Fruit fly (Drosophila melanogaster) whole organism, embryonic: ENCODE data around the gene fbl.

Experiments used
- BEAF-32 ChIP-seq: fragments of 200-800 bp; sonication (Bioruptor generic); optimal IDR thresholded peaks from 3 replicates; lab custom pipeline; 2017; ENCODE audit warnings: missing biosample characterization, missing genetic modification characterization, mild to moderate bottlenecking, moderate library complexity, missing genetic modification reagents
- CG10209 ChIP-seq: fragments of 200-800 bp; sonication (Bioruptor generic); optimal IDR thresholded peaks from 3 replicates; lab custom pipeline; 2017; ENCODE audit warnings: missing biosample characterization, mild to moderate bottlenecking, missing genetic modification characterization, missing genetic modification reagents
- CG12219 ChIP-seq: fragments of 200-800 bp; sonication (Bioruptor generic); optimal IDR thresholded peaks from 3 replicates; lab custom pipeline; 2018; ENCODE audit warnings: missing biosample characterization, mild to moderate bottlenecking, missing genetic modification characterization
- CG13287 ChIP-seq: fragments of 200-800 bp; sonication (Bioruptor generic); IDR thresholded peaks from 2 replicates; pipeline ENCODE4 v1.3.6; 2022; ENCODE audit warnings: missing biosample characterization, missing genetic modification characterization; ENCODE audit not compliant: partially characterized antibody
- CG14667 ChIP-seq: fragments of 200-800 bp; sonication (Bioruptor generic); IDR thresholded peaks from 2 replicates; pipeline ENCODE4 v1.3.6; 2022; ENCODE audit warnings: missing biosample characterization, missing genetic modification characterization
- CG16779 ChIP-seq: fragments of 200-800 bp; sonication (Bioruptor generic); IDR thresholded peaks from 2 replicates; pipeline ENCODE4 v1.3.6; 2022; ENCODE audit warnings: missing biosample characterization, missing genetic modification characterization
- CG18599 ChIP-seq: fragments of 200-800 bp; sonication (Bioruptor generic); optimal IDR thresholded peaks from 3 replicates; lab custom pipeline; 2017; ENCODE audit warnings: missing biosample characterization, missing genetic modification characterization, mild to moderate bottlenecking, moderate library complexity, missing genetic modification reagents
- CG18619 ChIP-seq: fragments of 200-800 bp; sonication (Bioruptor generic); optimal IDR thresholded peaks from 3 replicates; lab custom pipeline; 2017; ENCODE audit warnings: missing biosample characterization, mild to moderate bottlenecking, missing genetic modification characterization
- CG30403 ChIP-seq: fragments of 200-800 bp; sonication (Bioruptor generic); optimal IDR thresholded peaks from 3 replicates; lab custom pipeline; 2016; ENCODE audit warnings: missing biosample characterization, missing genetic modification characterization
- CG34224 ChIP-seq: fragments of 200-800 bp; sonication (Bioruptor generic); IDR thresholded peaks from 3 replicates; pipeline ENCODE4 v1.3.6; 2022; ENCODE audit warnings: missing biosample characterization, missing genetic modification characterization; ENCODE audit not compliant: partially characterized antibody
- CG9797 ChIP-seq: fragments of 200-800 bp; sonication (Bioruptor generic); optimal IDR thresholded peaks from 3 replicates; lab custom pipeline; 2018; ENCODE audit warnings: missing biosample characterization, mild to moderate bottlenecking, missing genetic modification characterization
- CG9876 ChIP-seq: fragments of 200-800 bp; sonication (Bioruptor generic); optimal IDR thresholded peaks from 2 replicates; lab custom pipeline; 2016; ENCODE audit warnings: missing biosample characterization, missing genetic modification characterization
- CkIIα-i1 ChIP-seq: fragments of 200-800 bp; sonication (Bioruptor generic); IDR thresholded peaks from 2 replicates; pipeline ENCODE4 v1.3.6; 2022; ENCODE audit warnings: missing biosample characterization, missing genetic modification characterization
- Dll ChIP-seq: fragments of 200-800 bp; sonication (Bioruptor generic); IDR thresholded peaks from 4 replicates; pipeline ENCODE4 v1.3.6; 2022; ENCODE audit warnings: missing biosample characterization, missing genetic modification characterization; ENCODE audit not compliant: partially characterized antibody
- Doc3 ChIP-seq: fragments of 200-800 bp; sonication (Bioruptor generic); IDR thresholded peaks from 3 replicates; pipeline ENCODE4 v1.3.6; 2022; ENCODE audit warnings: missing biosample characterization, missing genetic modification characterization; ENCODE audit not compliant: partially characterized antibody
- Dp ChIP-seq: fragments of 200-800 bp; sonication (Bioruptor generic); optimal IDR thresholded peaks from 2 replicates; lab custom pipeline; 2018; ENCODE audit warnings: missing biosample characterization, mild to moderate bottlenecking, missing genetic modification characterization, moderate library complexity
- E2f2 ChIP-seq: fragments of 200-800 bp; sonication (Bioruptor generic); IDR thresholded peaks from 2 replicates; pipeline ENCODE4 v1.3.6; 2022; ENCODE audit warnings: missing biosample characterization, missing genetic modification characterization
- Gsc ChIP-seq: fragments of 200-800 bp; sonication (Bioruptor generic); IDR thresholded peaks from 2 replicates; pipeline ENCODE4 v1.3.6; 2022; ENCODE audit warnings: missing biosample characterization, missing genetic modification characterization
- Lim3 ChIP-seq: fragments of 200-800 bp; sonication (Bioruptor generic); IDR thresholded peaks from 2 replicates; pipeline ENCODE4 v1.3.6; 2022; ENCODE audit warnings: missing biosample characterization, missing genetic modification characterization
- MBD-R2 ChIP-seq: fragments of 200-800 bp; sonication (Bioruptor generic); IDR thresholded peaks from 2 replicates; pipeline ENCODE4 v1.3.6; 2022; ENCODE audit warnings: missing biosample characterization, missing genetic modification characterization
- Mad ChIP-seq: fragments of 200-800 bp; sonication (Bioruptor generic); optimal IDR thresholded peaks from 2 replicates; lab custom pipeline; 2016; ENCODE audit warnings: missing biosample characterization, missing genetic modification characterization
- Med ChIP-seq: fragments of 200-800 bp; sonication (Bioruptor generic); peaks from one replicate; lab custom pipeline; 2016; ENCODE audit warnings: missing biosample characterization, missing genetic modification characterization, mild to moderate bottlenecking, inconsistent platforms, moderate library complexity
- Mes4 ChIP-seq: fragments of 200-800 bp; sonication (Bioruptor generic); optimal IDR thresholded peaks from 2 replicates; lab custom pipeline; 2016; ENCODE audit warnings: missing biosample characterization, missing genetic modification characterization
- Myb ChIP-seq: fragments of 200-800 bp; sonication (Bioruptor generic); optimal IDR thresholded peaks from 2 replicates; lab custom pipeline; 2016; ENCODE audit warnings: missing biosample characterization, missing genetic modification characterization
- NC2β ChIP-seq: fragments of 200-800 bp; sonication (Bioruptor generic); optimal IDR thresholded peaks from 2 replicates; lab custom pipeline; 2016; ENCODE audit warnings: missing biosample characterization, missing genetic modification characterization
- Oaz ChIP-seq: fragments of 200-800 bp; sonication (Bioruptor generic); IDR thresholded peaks from 2 replicates; pipeline ENCODE4 v1.3.6; 2022; ENCODE audit warnings: missing biosample characterization, missing genetic modification characterization
- Optix ChIP-seq: fragments of 200-800 bp; sonication (Bioruptor generic); IDR thresholded peaks from 3 replicates; pipeline ENCODE4 v1.3.6; 2022; ENCODE audit warnings: missing biosample characterization, missing genetic modification characterization
- Poxn ChIP-seq: fragments of 200-800 bp; sonication (Bioruptor generic); IDR thresholded peaks from 2 replicates; pipeline ENCODE4 v1.3.6; 2022; ENCODE audit warnings: missing biosample characterization, missing genetic modification characterization
- Ptx1 ChIP-seq: fragments of 200-800 bp; sonication (Bioruptor generic); IDR thresholded peaks from 2 replicates; pipeline ENCODE4 v1.3.6; 2022; ENCODE audit warnings: missing biosample characterization, missing genetic modification characterization
- Scr ChIP-seq: fragments of 200-800 bp; sonication (Bioruptor generic); IDR thresholded peaks from 2 replicates; pipeline ENCODE4 v1.3.6; 2022; ENCODE audit warnings: missing biosample characterization, missing genetic modification characterization; ENCODE audit not compliant: partially characterized antibody
- Side ChIP-seq: fragments of 200-800 bp; sonication (Bioruptor generic); optimal IDR thresholded peaks from 2 replicates; lab custom pipeline; 2016; ENCODE audit warnings: missing biosample characterization, missing genetic modification characterization
- ac ChIP-seq: fragments of 200-800 bp; sonication (Bioruptor generic); optimal IDR thresholded peaks from 3 replicates; lab custom pipeline; 2017; ENCODE audit warnings: missing biosample characterization, mild to moderate bottlenecking, missing genetic modification characterization
- bbx ChIP-seq: fragments of 200-800 bp; sonication (Bioruptor generic); IDR thresholded peaks from 2 replicates; pipeline ENCODE4 v1.3.6; 2022; ENCODE audit warnings: missing biosample characterization, missing genetic modification characterization; ENCODE audit not compliant: partially characterized antibody
- cwo ChIP-seq: fragments of 200-800 bp; sonication (Bioruptor generic); optimal IDR thresholded peaks from 3 replicates; lab custom pipeline; 2017; ENCODE audit warnings: missing biosample characterization, missing genetic modification characterization, mild to moderate bottlenecking, moderate library complexity, missing genetic modification reagents
- dati ChIP-seq: fragments of 200-800 bp; sonication (Bioruptor generic); IDR thresholded peaks from 2 replicates; pipeline ENCODE4 v1.3.6; 2022; ENCODE audit warnings: missing biosample characterization, missing genetic modification characterization
- ewg ChIP-seq: fragments of 200-800 bp; sonication (Bioruptor generic); optimal IDR thresholded peaks from 3 replicates; lab custom pipeline; 2017; ENCODE audit warnings: mild to moderate bottlenecking, missing biosample characterization, missing genetic modification reagents, missing genetic modification characterization
- gcm ChIP-seq: fragments of 200-800 bp; sonication (Bioruptor generic); optimal IDR thresholded peaks from 2 replicates; lab custom pipeline; 2019; ENCODE audit warnings: missing biosample characterization, mild to moderate bottlenecking, missing genetic modification characterization, moderate library complexity
- gfzf ChIP-seq: fragments of 200-800 bp; sonication (Bioruptor generic); optimal IDR thresholded peaks from 2 replicates; lab custom pipeline; 2016; ENCODE audit warnings: missing biosample characterization, mild to moderate bottlenecking, missing genetic modification characterization, moderate library complexity
- jigr1 ChIP-seq: fragments of 200-800 bp; sonication (Bioruptor generic); IDR thresholded peaks from 3 replicates; pipeline ENCODE4 v1.3.6; 2022; ENCODE audit warnings: missing biosample characterization, missing genetic modification characterization
- nerfin-1 ChIP-seq: fragments of 200-800 bp; sonication (Bioruptor generic); optimal IDR thresholded peaks from 3 replicates; lab custom pipeline; 2019; ENCODE audit warnings: missing biosample characterization, mild to moderate bottlenecking, missing genetic modification characterization, moderate library complexity
- onecut ChIP-seq: fragments of 200-800 bp; sonication (Bioruptor generic); IDR thresholded peaks from 2 replicates; pipeline ENCODE4 v1.3.6; 2022; ENCODE audit warnings: missing biosample characterization, missing genetic modification characterization
- pfk ChIP-seq: fragments of 200-800 bp; sonication (Bioruptor generic); optimal IDR thresholded peaks from 2 replicates; lab custom pipeline; 2018; ENCODE audit warnings: missing biosample characterization, mild to moderate bottlenecking, missing genetic modification characterization, moderate library complexity
- repo ChIP-seq: fragments of 200-800 bp; sonication (Bioruptor generic); optimal IDR thresholded peaks from 2 replicates; lab custom pipeline; 2016; ENCODE audit warnings: missing biosample characterization, missing genetic modification characterization
- sens ChIP-seq: fragments of 200-800 bp; sonication (Bioruptor generic); peaks from one replicate; lab custom pipeline; 2016; ENCODE audit warnings: missing biosample characterization, missing genetic modification characterization
- seq ChIP-seq: fragments of 200-800 bp; sonication (Bioruptor generic); IDR thresholded peaks from 2 replicates; pipeline ENCODE4 v1.3.6; 2022; ENCODE audit warnings: missing biosample characterization, missing genetic modification characterization
- slbo ChIP-seq: fragments of 200-800 bp; sonication (Bioruptor generic); IDR thresholded peaks from 2 replicates; pipeline ENCODE4 v1.3.6; 2022; ENCODE audit warnings: missing biosample characterization, missing genetic modification characterization
- twi ChIP-seq: fragments of 200-800 bp; optimal IDR thresholded peaks from 2 replicates; lab custom pipeline; 2019; ENCODE audit warnings: missing biosample characterization, mild to moderate bottlenecking, missing genetic modification characterization, moderate library complexity
- wor ChIP-seq: fragments of 200-800 bp; sonication (Bioruptor generic); IDR thresholded peaks from 2 replicates; pipeline ENCODE4 v1.3.6; 2022; ENCODE audit warnings: missing biosample characterization, missing genetic modification characterization
- zen2 ChIP-seq: fragments of 200-800 bp; sonication (Bioruptor generic); IDR thresholded peaks from 3 replicates; pipeline ENCODE4 v1.3.6; 2022; ENCODE audit warnings: missing biosample characterization, missing genetic modification characterization; ENCODE audit not compliant: partially characterized antibody

Gene fbl

DNA sequence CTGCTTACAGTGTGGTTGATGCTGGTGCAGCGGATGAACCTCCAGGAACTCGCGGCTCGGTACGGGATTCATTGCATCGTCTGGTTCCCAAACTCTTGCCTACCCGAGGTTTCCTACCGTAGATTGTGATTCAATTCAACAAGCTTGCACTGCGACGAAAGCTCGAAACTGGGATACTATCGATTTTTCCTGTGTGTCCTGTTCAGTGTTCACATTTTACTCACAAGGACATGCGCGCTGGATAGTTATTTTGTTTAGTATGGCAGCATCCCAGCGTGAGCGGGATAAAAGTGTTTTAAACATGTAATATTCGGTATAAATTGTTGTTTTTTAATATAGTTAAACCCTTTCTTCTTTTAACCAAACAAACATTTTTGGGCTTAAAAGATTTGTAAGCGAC lies 41.7 kb downstream of the fbl start, which contains the start of gene CG5282:
Gene CG5282, minus strand, starts transcription at position 184 of the 400 bp plus-strand sequence.
- TF ChIP-seq MBD-R2 (GFP tag; lab: Robert Waterston, UW) (peak; percentile 50; the same call in 1 of the 2 replicates), onecut (GFP tag; lab: Robert Waterston, UW) (peak; percentile 95), ewg (GFP tag; lab: Kevin White, UChicago) (peak; percentile 90), pfk (GFP tag; lab: Kevin White, UChicago) (no peak), Mad (no peak)

DNA sequence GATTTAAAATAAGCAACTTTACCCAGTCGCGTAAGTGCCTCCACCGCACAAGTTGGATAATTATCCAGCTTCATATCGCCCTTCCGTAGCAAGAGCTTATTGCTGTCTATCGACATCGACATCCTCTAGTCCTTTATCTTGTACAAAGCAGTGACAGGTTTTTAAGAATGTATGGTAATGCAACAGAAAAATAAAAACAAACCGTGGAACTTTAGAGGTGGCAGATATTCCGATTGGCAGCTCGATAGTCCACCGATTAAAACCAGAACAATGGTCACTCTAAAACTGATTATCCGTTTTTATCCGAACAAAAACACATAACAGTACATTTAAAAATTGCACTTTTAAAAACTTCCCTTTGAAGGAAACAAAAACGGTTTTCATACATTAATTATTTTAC lies 43.2 kb downstream of the fbl start, which contains the start of gene CG5274:
Gene CG5274, minus strand, starts transcription at position 218 of the 400 bp plus-strand sequence.
- TF ChIP-seq slbo (GFP tag; lab: Robert Waterston, UW) (no peak), CG9797 (peak; percentile 47), NC2β (GFP tag; lab: Kevin White, UChicago) (no peak), Dll (0 out of 4 replicates have a peak, but pooled peaks have one; percentile 37), gcm (no peak), Ptx1 (GFP tag; lab: Robert Waterston, UW) (no peak), repo (no peak), dati (GFP tag; lab: Robert Waterston, UW) (no peak), Doc3 (GFP tag; lab: Robert Waterston, UW) (peak; percentile 30; the same call in 1 of the 3 replicates), Oaz (GFP tag; lab: Robert Waterston, UW) (no peak), Poxn (GFP tag; lab: Robert Waterston, UW) (no peak), zen2 (GFP tag; lab: Robert Waterston, UW) (no peak), jigr1 (GFP tag; lab: Robert Waterston, UW) (no peak), E2f2 (peak; percentile 57), cwo (GFP tag; lab: Kevin White, UChicago) (no peak), Med (peak; percentile 13), twi (tag; lab: Kevin White, UChicago) (no peak), nerfin-1 (tag; lab: Kevin White, UChicago) (peak; percentile 33), gfzf (GFP tag; lab: Kevin White, UChicago) (peak; percentile 52), CG30403 (GFP tag; lab: Kevin White, UChicago) (no peak), CG16779 (GFP tag; lab: Robert Waterston, UW) (no peak), BEAF-32 (GFP tag; lab: Kevin White, UChicago) (peak; percentile 49), CkIIα-i1 (GFP tag; lab: Robert Waterston, UW) (no peak), MBD-R2 (GFP tag; lab: Robert Waterston, UW) (peak; percentile 66), Mes4 (no peak), sens (GFP tag; lab: Kevin White, UChicago) (no peak), wor (GFP tag; lab: Robert Waterston, UW) (no peak), Dp (GFP tag; lab: Kevin White, UChicago) (peak; percentile 53), CG12219 (GFP tag; lab: Kevin White, UChicago) (no peak), Optix (GFP tag; lab: Robert Waterston, UW) (no peak), CG18599 (GFP tag; lab: Kevin White, UChicago) (no peak), CG34224 (peak; percentile 62), Myb (GFP tag; lab: Kevin White, UChicago) (peak; percentile 62), Lim3 (GFP tag; lab: Robert Waterston, UW) (no peak), CG13287 (GFP tag; lab: Robert Waterston, UW) (peak; percentile 60; the same call in 1 of the 2 replicates), CG14667 (no peak), seq (GFP tag; lab: Robert Waterston, UW) (no peak), CG9876 (GFP tag; lab: Kevin White, UChicago) (no peak), ac (GFP tag; lab: Kevin White, UChicago) (no peak), bbx (peak; percentile 52; the same call in 1 of the 2 replicates), Scr (GFP tag; lab: Robert Waterston, UW) (peak; percentile 42), Side (GFP tag; lab: Kevin White, UChicago) (no peak), CG10209 (GFP tag; lab: Kevin White, UChicago) (no peak), CG18619 (no peak), Gsc (GFP tag; lab: Robert Waterston, UW) (no peak)
